Worm (Caenorhabditis elegans): ENCODE data around the gene F13E9.15.
A peak's percentile ranks its signal among the peaks of the same experiment; 100 is the strongest.

Gene F13E9.15

ce11 chrIV:10936906-10937540 is 47.4 kb upstream of the F13E9.15 start, which contains the start of gene fic-1 (continued):
- TF ChIP-seq ccch-3 (GFP tag; optimal IDR thresholded peaks at IDR 0.05) (no peak), nhr-80 (tag; optimal IDR thresholded peaks at IDR 0.05) (no peak), F10E7.11 (tag; optimal IDR thresholded peaks at IDR 0.05) (no peak), cebp-2 (GFP tag; IDR thresholded peaks at IDR 0.05) (no peak), attf-5 (GFP tag; optimal IDR thresholded peaks at IDR 0.05) (peak; percentile 54), nfya-2 (GFP tag; IDR thresholded peaks at IDR 0.05) (no peak), mcd-1 (GFP tag; IDR thresholded peaks at IDR 0.05) (no peak), madf-10 (tag; optimal IDR thresholded peaks at IDR 0.05) (peak; percentile 14), ztf-18 (tag; optimal IDR thresholded peaks at IDR 0.05) (peak; percentile 59), F23B12.7 (tag; optimal IDR thresholded peaks at IDR 0.05; ENCODE audit: insufficient read depth) (peak; percentile 21), F57C9.4 (tag; optimal IDR thresholded peaks at IDR 0.05) (no peak), Y79H2A.3 (GFP tag; conservative IDR thresholded peaks at IDR 0.05) (no peak), B0035.1 (tag; optimal IDR thresholded peaks at IDR 0.05) (no peak), madf-8 (GFP tag; conservative IDR thresholded peaks at IDR 0.05) (peak; percentile 61), atf-7 (tag; optimal IDR thresholded peaks at IDR 0.05) (no peak), hlh-12 (tag; optimal IDR thresholded peaks at IDR 0.05) (no peak), nhr-27 (tag; optimal IDR thresholded peaks at IDR 0.05) (no peak), B0336.3 (GFP tag; IDR thresholded peaks at IDR 0.05) (no peak), ztf-26 (tag; optimal IDR thresholded peaks at IDR 0.05) (no peak), hmg-1.2 (GFP tag; IDR thresholded peaks at IDR 0.05) (peak; percentile 50; the same call in 1 of the 2 replicates), Y53F4B.3 (GFP tag; IDR thresholded peaks at IDR 0.05) (no peak), rpc-1 (optimal IDR thresholded peaks at IDR 0.05) (no peak), rpc-1 (tag; optimal IDR thresholded peaks at IDR 0.05) (no peak), athp-1 (tag; optimal IDR thresholded peaks at IDR 0.05) (no peak), nfyb-1 (GFP tag; IDR thresholded peaks at IDR 0.05) (0 out of 2 replicates have a peak, but pooled peaks have one; percentile 41), lin-54 (GFP tag; optimal IDR thresholded peaks at IDR 0.05) (no peak), mxl-1 (tag; optimal IDR thresholded peaks at IDR 0.05) (no peak), C06A6.2 (GFP tag; conservative IDR thresholded peaks at IDR 0.05) (no peak), F57A8.1 (GFP tag; optimal IDR thresholded peaks at IDR 0.05) (no peak), lin-35 (GFP tag; optimal IDR thresholded peaks at IDR 0.05) (peak in 1 of 3 experiments; percentile 64), snpc-3.4 (tag; optimal IDR thresholded peaks at IDR 0.05) (peak; percentile 10), nhr-179 (tag; optimal IDR thresholded peaks at IDR 0.05) (no peak), lag-1 (GFP tag; IDR thresholded peaks at IDR 0.05) (no peak), C17E4.6 (GFP tag; IDR thresholded peaks at IDR 0.05) (no peak), bed-1 (GFP tag; IDR thresholded peaks at IDR 0.05) (no peak), attf-6 (GFP tag; IDR thresholded peaks at IDR 0.05) (no peak), ztf-6 (GFP tag; IDR thresholded peaks at IDR 0.05) (no peak)

ce11 chrIV:10935853-10936491 is 46.3 kb upstream of the F13E9.15 start, which contains the start of gene lgg-2:
Gene lgg-2 (minus strand): TSS chrIV:10935903.
- TF ChIP-seq snpc-1.1 (tag; optimal IDR thresholded peaks at IDR 0.05; ENCODE audit: insufficient read depth), result no peak
- peak; percentile 95 for TF ChIP-seq somi-1 (GFP tag; optimal IDR thresholded peaks at IDR 0.05)
- peak; percentile 73 for TF ChIP-seq Y67H2A.10 (GFP tag; conservative IDR thresholded peaks at IDR 0.05)
- peak; percentile 87 for TF ChIP-seq atf-7 (tag; optimal IDR thresholded peaks at IDR 0.05)
- TF ChIP-seq dpl-1 (GFP tag; optimal IDR thresholded peaks at IDR 0.05), result no peak
- peak; percentile 32 for TF ChIP-seq F33H1.4 (GFP tag; IDR thresholded peaks at IDR 0.05)
- TF ChIP-seq nfya-2 (GFP tag; IDR thresholded peaks at IDR 0.05), result no peak
- TF ChIP-seq B0261.1 (tag; optimal IDR thresholded peaks at IDR 0.05), result peak; percentile 9
- TF ChIP-seq hmg-1.2 (GFP tag; IDR thresholded peaks at IDR 0.05), result peak; percentile 85
- peak; percentile 47 for TF ChIP-seq repo-1 (tag; optimal IDR thresholded peaks at IDR 0.05)
- no peak for TF ChIP-seq fkh-3 (tag; optimal IDR thresholded peaks at IDR 0.05)
- peak; percentile 70 for TF ChIP-seq rcor-1 (GFP tag; IDR thresholded peaks at IDR 0.05)
- TF ChIP-seq ceh-91 (GFP tag; IDR thresholded peaks at IDR 0.05), result no peak
- peak; percentile 76 for TF ChIP-seq dox-1 (GFP tag; IDR thresholded peaks at IDR 0.05)
- TF ChIP-seq ceh-100 (GFP tag; IDR thresholded peaks at IDR 0.05), result peak; percentile 50
